Worm (Caenorhabditis elegans) whole organism, young adult: Measurements from ENCODE around the gene aptf-2.
"Not testable (repeated sequence)": the region's sequence is repeated elsewhere in the genome, so short reads cannot be mapped to it uniquely, and the experiment has no call there.

Source experiments
- F52B5.7 ChIP-seq: sonication (generic microtip); optimal IDR thresholded peaks from 2 replicates; lab custom pipeline; 2016; ENCODE audit warnings: mild to moderate bottlenecking, missing genetic modification characterization, missing compliant biosample characterization
- ama-1 ChIP-seq, 3 experiments: fragments of 150-350 bp in 1 of 3; sonication (generic microtip) in 2 of 3; optimal IDR thresholded peaks; 2 replicates each; lab custom pipeline; 2014 to 2018; ENCODE audit warnings: missing biosample characterization in 2 of 3, missing genetic modification characterization in 2 of 3, missing genetic modification reagents in 2 of 3
- cebp-1 ChIP-seq, 2 experiments: fragments of 200-800 bp in 1 of 2; sonication (Bioruptor generic) in 1 of 2; sonication (generic microtip) in 1 of 2; IDR thresholded peaks in 1 of 2; optimal IDR thresholded peaks in 1 of 2; 2 replicates each; pipeline versions ENCODE4 v1.3.6 to Lab custom; 2017 to 2022; ENCODE audit warnings: missing compliant biosample characterization in 2 of 2, missing genetic modification characterization in 2 of 2, mild to moderate bottlenecking in 1 of 2, missing genetic modification reagents in 1 of 2, moderate library complexity in 1 of 2
- efl-1 ChIP-seq: fragments of 150-350 bp; optimal IDR thresholded peaks from 2 replicates; lab custom pipeline; 2014; ENCODE audit warnings: missing biosample characterization, missing genetic modification reagents, missing genetic modification characterization
- egl-18 ChIP-seq: fragments of 200-800 bp; sonication (Bioruptor generic); IDR thresholded peaks from 2 replicates; pipeline ENCODE4 v1.3.6; 2022; ENCODE audit warnings: missing genetic modification reagents, missing genetic modification characterization, missing compliant biosample characterization
- ets-4 ChIP-seq: fragments of 200-800 bp; sonication (Bioruptor generic); optimal IDR thresholded peaks from 2 replicates; lab custom pipeline; 2018; ENCODE audit warnings: mild to moderate bottlenecking, missing genetic modification characterization, missing compliant biosample characterization
- hlh-12 ChIP-seq: sonication (generic microtip); optimal IDR thresholded peaks from 2 replicates; lab custom pipeline; 2016; ENCODE audit warnings: missing genetic modification characterization, missing compliant biosample characterization
- madf-3 ChIP-seq: fragments of 200-800 bp; sonication (Bioruptor generic); IDR thresholded peaks from 2 replicates; pipeline ENCODE4 v1.3.6; 2022; ENCODE audit warnings: missing genetic modification reagents, missing genetic modification characterization, missing compliant biosample characterization
- nhr-80 ChIP-seq: sonication (generic microtip); optimal IDR thresholded peaks from 2 replicates; lab custom pipeline; 2016; ENCODE audit warnings: missing genetic modification characterization, missing compliant biosample characterization
- unc-62 ChIP-seq: fragments of 150-350 bp; optimal IDR thresholded peaks from 2 replicates; lab custom pipeline; 2014; ENCODE audit warnings: missing biosample characterization, missing genetic modification reagents, missing genetic modification characterization
- ztf-25 ChIP-seq: fragments of 200-800 bp; sonication (Bioruptor generic); IDR thresholded peaks from 2 replicates; pipeline ENCODE4 v1.3.6; 2022; ENCODE audit warnings: missing genetic modification reagents, missing genetic modification characterization, missing compliant biosample characterization

DNA sequence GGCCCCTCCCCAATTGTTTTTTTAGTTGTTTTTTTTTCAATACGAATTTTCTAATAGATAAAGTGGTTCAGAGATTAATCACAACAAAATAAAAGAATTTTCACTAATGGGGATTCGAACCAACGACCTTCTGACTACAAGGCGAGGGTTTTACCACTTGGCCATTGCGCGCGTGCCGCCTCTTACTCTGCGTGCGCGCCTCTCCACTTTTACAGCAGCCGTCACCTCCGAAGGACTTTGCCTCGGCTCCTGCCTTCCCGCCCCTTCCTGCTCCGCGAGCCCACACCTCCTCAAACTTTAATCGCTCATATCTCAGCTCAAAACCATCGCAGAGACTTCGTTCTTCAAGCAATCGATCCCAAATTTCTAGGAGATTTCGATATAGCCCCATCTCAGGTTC, 14.3 kb upstream of the aptf-2 start:
- TF ChIP-seq nhr-80 (tag; lab: Kevin White, UChicago); unc-62 (GFP tag; lab: Kevin White, UChicago); ama-1 (optimal IDR thresholded peaks at IDR 0.05; lab: Kevin White, UChicago); ama-1 (GFP tag; optimal IDR thresholded peaks at IDR 0.05; lab: Kevin White, UChicago); hlh-12 (tag; lab: Kevin White, UChicago); madf-3 (GFP tag; lab: Robert Waterston, UW); ets-4; ztf-25 (GFP tag; lab: Robert Waterston, UW); F52B5.7 (tag; lab: Kevin White, UChicago); cebp-1 (GFP tag; IDR thresholded peaks at IDR 0.05; lab: Robert Waterston, UW); cebp-1 (tag; optimal IDR thresholded peaks at IDR 0.05; lab: Kevin White, UChicago); egl-18; efl-1 (GFP tag; lab: Kevin White, UChicago): not testable (repeated sequence)
